Worm (Caenorhabditis elegans): ENCODE measurements around the gene clc-19.

The clc-19 gene

ce11 chrIII:880840-881239, 7.5 kb upstream of the clc-19 start:
- TF ChIP-seq ceh-45 (GFP tag; IDR thresholded peaks at IDR 0.05) (no peak), zip-5 (tag; optimal IDR thresholded peaks at IDR 0.05) (no peak), eyg-1 (tag; optimal IDR thresholded peaks at IDR 0.05) (no peak), odd-2 (tag; optimal IDR thresholded peaks at IDR 0.05) (no peak), pax-1 (tag; optimal IDR thresholded peaks at IDR 0.05) (no peak), ceh-30 (tag; optimal IDR thresholded peaks at IDR 0.05) (no peak), sox-4 (tag; optimal IDR thresholded peaks at IDR 0.05) (no peak)

ce11 chrIII:879634-880033, 6.3 kb upstream of the clc-19 start, which contains the start of the genes T24C4.5 and ucr-2.3:
TSS of gene T24C4.5 (minus strand) at chrIII:879734.
TSS of gene ucr-2.3 (plus strand) at chrIII:879860.
- no peak for TF ChIP-seq ets-4 (tag; optimal IDR thresholded peaks at IDR 0.05)
- TF ChIP-seq madf-2 (tag; optimal IDR thresholded peaks at IDR 0.05): no peak
- no peak for TF ChIP-seq gmeb-2 (tag; optimal IDR thresholded peaks at IDR 0.05)
- TF ChIP-seq sdc-2 (tag; optimal IDR thresholded peaks at IDR 0.05): no peak
- no peak for TF ChIP-seq hlh-8 (tag; optimal IDR thresholded peaks at IDR 0.05)
- TF ChIP-seq fax-1 (tag; optimal IDR thresholded peaks at IDR 0.05): no peak

ce11 chrIII:872373-872772, 993 bp downstream of the clc-19 start, which contains the start of the genes T24C4.3 and clc-20:
TSS of gene T24C4.3 (minus strand) at chrIII:872473.
TSS of gene clc-20 (plus strand) at chrIII:872583.
- no peak for TF ChIP-seq hlh-6 (tag; optimal IDR thresholded peaks at IDR 0.05)

- no peak for TF ChIP-seq unc-3 (GFP tag; conservative IDR thresholded peaks at IDR 0.05)
- no peak for TF ChIP-seq unc-3 (tag; optimal IDR thresholded peaks at IDR 0.05)
- TF ChIP-seq tbx-2 (tag; optimal IDR thresholded peaks at IDR 0.05): peak; percentile 9
- TF ChIP-seq fax-1 (tag; optimal IDR thresholded peaks at IDR 0.05): no peak
- TF ChIP-seq lin-11 (tag; optimal IDR thresholded peaks at IDR 0.05): no peak
- TF ChIP-seq syd-9 (tag; optimal IDR thresholded peaks at IDR 0.05): no peak
- TF ChIP-seq hlh-30 (tag; optimal IDR thresholded peaks at IDR 0.05; ENCODE audit: insufficient read depth): peak; percentile 60
- no peak for TF ChIP-seq madf-2 (tag; optimal IDR thresholded peaks at IDR 0.05)
- TF ChIP-seq ceh-30 (tag; optimal IDR thresholded peaks at IDR 0.05): no peak
These were observed 2.8 kb downstream of the clc-19 start for ce11 chrIII:870555-870954.

ce11 chrIII:869869-870268, 3.5 kb downstream of the clc-19 start, which contains the start of gene T24C4.2:
TSS of gene T24C4.2 (minus strand) at chrIII:869969.
- TF ChIP-seq sox-4 (tag; optimal IDR thresholded peaks at IDR 0.05) (no peak), ceh-6 (GFP tag; optimal IDR thresholded peaks at IDR 0.05) (no peak), che-1 (tag; optimal IDR thresholded peaks at IDR 0.05) (no peak), C38D4.7 (GFP tag; optimal IDR thresholded peaks at IDR 0.05) (no peak), lim-6 (tag; optimal IDR thresholded peaks at IDR 0.05) (no peak), ref-2 (tag; optimal IDR thresholded peaks at IDR 0.05) (no peak), fax-1 (tag; optimal IDR thresholded peaks at IDR 0.05) (no peak), ets-4 (tag; optimal IDR thresholded peaks at IDR 0.05) (no peak), dve-1 (tag; optimal IDR thresholded peaks at IDR 0.05) (no peak), sdc-2 (tag; optimal IDR thresholded peaks at IDR 0.05) (no peak), elt-4 (tag; optimal IDR thresholded peaks at IDR 0.05) (no peak), tbx-2 (tag; optimal IDR thresholded peaks at IDR 0.05) (no peak), lin-11 (tag; optimal IDR thresholded peaks at IDR 0.05) (no peak)

- no peak for TF ChIP-seq mec-3 (tag; optimal IDR thresholded peaks at IDR 0.05; ENCODE audit: borderline replicate concordance)
- TF ChIP-seq fkh-6 (tag; optimal IDR thresholded peaks at IDR 0.05): no peak
- no peak for TF ChIP-seq pax-1 (tag; optimal IDR thresholded peaks at IDR 0.05)
- TF ChIP-seq fkh-10 (GFP tag; optimal IDR thresholded peaks at IDR 0.05): no peak
- TF ChIP-seq elt-2 (tag; optimal IDR thresholded peaks at IDR 0.05): no peak
- no peak for TF ChIP-seq hlh-30 (tag; optimal IDR thresholded peaks at IDR 0.05; ENCODE audit: insufficient read depth)
- no peak for TF ChIP-seq ttx-3 (tag; optimal IDR thresholded peaks at IDR 0.05)
- no peak for TF ChIP-seq dmd-4 (tag; optimal IDR thresholded peaks at IDR 0.05; ENCODE audit: borderline replicate concordance)
- TF ChIP-seq C08G9.2 (tag; optimal IDR thresholded peaks at IDR 0.05): no peak
- no peak for TF ChIP-seq ceh-34 (tag; optimal IDR thresholded peaks at IDR 0.05)
- no peak for TF ChIP-seq lim-6 (tag; optimal IDR thresholded peaks at IDR 0.05)
- TF ChIP-seq hlh-15 (tag; optimal IDR thresholded peaks at IDR 0.05): no peak
- TF ChIP-seq C38D4.7 (GFP tag; optimal IDR thresholded peaks at IDR 0.05): no peak
- TF ChIP-seq nfya-1 (tag; optimal IDR thresholded peaks at IDR 0.05): no peak
- TF ChIP-seq unc-42 (tag; optimal IDR thresholded peaks at IDR 0.05): no peak
These were observed 4.5 kb downstream of the clc-19 start for ce11 chrIII:868866-869265.
